Worm (Caenorhabditis elegans) whole organism, late embryonic: ENCODE data around the gene sti-1.

Experiments
- C08G9.2 ChIP-seq: sonication (generic microtip); optimal IDR thresholded peaks from 2 replicates; lab custom pipeline; 2016; ENCODE audit warnings: mild to moderate bottlenecking, missing genetic modification characterization, moderate library complexity, missing compliant biosample characterization
- K09A11.1 ChIP-seq: sonication (generic microtip); optimal IDR thresholded peaks from 2 replicates; lab custom pipeline; 2017; ENCODE audit warnings: antibody characterized with exemption, mild to moderate bottlenecking, missing genetic modification characterization, missing compliant biosample characterization; ENCODE audit not compliant: insufficient read depth
- T23F11.4 ChIP-seq: fragments of 200-800 bp; sonication (Bioruptor generic); optimal IDR thresholded peaks from 2 replicates; lab custom pipeline; 2018; ENCODE audit warnings: mild to moderate bottlenecking, missing genetic modification characterization, missing compliant biosample characterization
- Y22D7AL.16 ChIP-seq: sonication (generic microtip); optimal IDR thresholded peaks from 2 replicates; lab custom pipeline; 2016; ENCODE audit warnings: missing genetic modification characterization, missing compliant biosample characterization
- ahr-1 ChIP-seq: sonication (generic microtip); optimal IDR thresholded peaks from 2 replicates; lab custom pipeline; 2016; ENCODE audit warnings: missing genetic modification characterization, missing compliant biosample characterization
- ceh-14 ChIP-seq: sonication (generic microtip); optimal IDR thresholded peaks from 2 replicates; lab custom pipeline; 2016; ENCODE audit warnings: missing genotype, missing genetic modification characterization, missing compliant biosample characterization
- ceh-18 ChIP-seq: sonication (generic microtip); optimal IDR thresholded peaks from 2 replicates; lab custom pipeline; 2016; ENCODE audit warnings: missing genetic modification characterization, missing compliant biosample characterization
- ceh-19 ChIP-seq: fragments of 200-800 bp; sonication (Bioruptor generic); optimal IDR thresholded peaks from 2 replicates; lab custom pipeline; 2018; ENCODE audit warnings: mild to moderate bottlenecking, missing genetic modification characterization, missing compliant biosample characterization
- ceh-2 ChIP-seq: sonication (generic microtip); optimal IDR thresholded peaks from 2 replicates; lab custom pipeline; 2016; ENCODE audit warnings: missing genotype, missing genetic modification characterization, missing compliant biosample characterization
- ceh-34 ChIP-seq: sonication (generic microtip); optimal IDR thresholded peaks from 2 replicates; lab custom pipeline; 2016; ENCODE audit warnings: mild to moderate bottlenecking, missing genetic modification characterization, missing compliant biosample characterization
- ceh-45 ChIP-seq: fragments of 200-800 bp; sonication (Bioruptor generic); IDR thresholded peaks from 2 replicates; pipeline ENCODE4 v1.3.6; 2022; ENCODE audit warnings: missing genetic modification reagents, missing genetic modification characterization, missing compliant biosample characterization
- ceh-48 ChIP-seq: sonication (generic microtip); optimal IDR thresholded peaks from 2 replicates; lab custom pipeline; 2016; ENCODE audit warnings: missing genetic modification characterization, inconsistent platforms, missing compliant biosample characterization
- ceh-9 ChIP-seq: sonication (generic microtip); optimal IDR thresholded peaks from 2 replicates; lab custom pipeline; 2016; ENCODE audit warnings: mild to moderate bottlenecking, missing genetic modification characterization, inconsistent platforms, missing compliant biosample characterization
- dmd-4 ChIP-seq: sonication (generic microtip); optimal IDR thresholded peaks from 2 replicates; lab custom pipeline; 2016; ENCODE audit warnings: borderline replicate concordance, missing genetic modification characterization, missing compliant biosample characterization
- dve-1 ChIP-seq: sonication (generic microtip); optimal IDR thresholded peaks from 2 replicates; lab custom pipeline; 2017; ENCODE audit warnings: antibody characterized with exemption, mild to moderate bottlenecking, missing genetic modification characterization, missing compliant biosample characterization
- elt-4 ChIP-seq: sonication (generic microtip); optimal IDR thresholded peaks from 2 replicates; lab custom pipeline; 2016; ENCODE audit warnings: missing genetic modification characterization, missing compliant biosample characterization
- ets-4 ChIP-seq: sonication (generic microtip); optimal IDR thresholded peaks from 2 replicates; lab custom pipeline; 2016; ENCODE audit warnings: missing genetic modification characterization, missing compliant biosample characterization
- eyg-1 ChIP-seq: sonication (generic microtip); optimal IDR thresholded peaks from 2 replicates; lab custom pipeline; 2016; ENCODE audit warnings: missing genotype, missing genetic modification characterization, missing compliant biosample characterization
- fkh-10 ChIP-seq: fragments of 150-350 bp; optimal IDR thresholded peaks from 2 replicates; lab custom pipeline; 2014; ENCODE audit warnings: missing biosample characterization, missing genetic modification reagents, missing genetic modification characterization
- fkh-6 ChIP-seq: sonication (generic microtip); optimal IDR thresholded peaks from 2 replicates; lab custom pipeline; 2016; ENCODE audit warnings: missing genetic modification characterization, missing compliant biosample characterization
- gmeb-2 ChIP-seq: sonication (generic microtip); optimal IDR thresholded peaks from 2 replicates; lab custom pipeline; 2016; ENCODE audit warnings: missing genetic modification characterization, inconsistent platforms, missing compliant biosample characterization
- hlh-13 ChIP-seq: fragments of 200-800 bp; sonication (Bioruptor generic); optimal IDR thresholded peaks from 2 replicates; lab custom pipeline; 2018; ENCODE audit warnings: mild to moderate bottlenecking, missing genetic modification characterization, missing compliant biosample characterization
- hlh-30 ChIP-seq: sonication (generic microtip); optimal IDR thresholded peaks from 2 replicates; lab custom pipeline; 2017; ENCODE audit warnings: antibody characterized with exemption, missing genetic modification characterization, missing compliant biosample characterization; ENCODE audit not compliant: insufficient read depth
- hlh-6 ChIP-seq: sonication (generic microtip); optimal IDR thresholded peaks from 2 replicates; lab custom pipeline; 2016; ENCODE audit warnings: missing genotype, missing genetic modification characterization, missing compliant biosample characterization
- hlh-8 ChIP-seq: sonication (generic microtip); optimal IDR thresholded peaks from 2 replicates; lab custom pipeline; 2016; ENCODE audit warnings: missing genotype, missing genetic modification characterization, missing compliant biosample characterization
- lim-6 ChIP-seq: sonication (generic microtip); optimal IDR thresholded peaks from 2 replicates; lab custom pipeline; 2016; ENCODE audit warnings: missing genetic modification characterization, missing compliant biosample characterization
- lin-11 ChIP-seq: fragments of 200-800 bp; sonication (Bioruptor generic); optimal IDR thresholded peaks from 2 replicates; lab custom pipeline; 2018; ENCODE audit warnings: mild to moderate bottlenecking, missing genetic modification characterization, missing compliant biosample characterization
- madf-2 ChIP-seq: sonication (generic microtip); optimal IDR thresholded peaks from 2 replicates; lab custom pipeline; 2017; ENCODE audit warnings: missing genetic modification characterization, missing compliant biosample characterization
- mec-3 ChIP-seq: sonication (generic microtip); optimal IDR thresholded peaks from 2 replicates; lab custom pipeline; 2016; ENCODE audit warnings: borderline replicate concordance, missing genetic modification characterization, missing compliant biosample characterization
- nhr-232 ChIP-seq: sonication (generic microtip); optimal IDR thresholded peaks from 2 replicates; lab custom pipeline; 2016; ENCODE audit warnings: missing genetic modification characterization, missing compliant biosample characterization
- odd-2 ChIP-seq: sonication (generic microtip); optimal IDR thresholded peaks from 2 replicates; lab custom pipeline; 2017; ENCODE audit warnings: antibody characterized with exemption, mild to moderate bottlenecking, missing genetic modification characterization, missing compliant biosample characterization
- pag-3 ChIP-seq: sonication (generic microtip); optimal IDR thresholded peaks from 2 replicates; lab custom pipeline; 2016; ENCODE audit warnings: missing compliant biosample characterization, missing genetic modification characterization, borderline replicate concordance
- pat-9 ChIP-seq: fragments of 200-800 bp; sonication (Bioruptor generic); optimal IDR thresholded peaks from 2 replicates; lab custom pipeline; 2018; ENCODE audit warnings: mild to moderate bottlenecking, missing genetic modification characterization, moderate library complexity, missing compliant biosample characterization
- pax-1 ChIP-seq: fragments of 150-350 bp; optimal IDR thresholded peaks from 2 replicates; lab custom pipeline; 2014; ENCODE audit warnings: missing biosample characterization, missing genetic modification characterization
- pha-2 ChIP-seq: sonication (generic microtip); optimal IDR thresholded peaks from 2 replicates; lab custom pipeline; 2017; ENCODE audit warnings: mild to moderate bottlenecking, missing genetic modification characterization, missing compliant biosample characterization
- pros-1 ChIP-seq: fragments of 150-350 bp; optimal IDR thresholded peaks from 2 replicates; lab custom pipeline; 2014; ENCODE audit warnings: missing biosample characterization, missing genetic modification reagents, missing genetic modification characterization
- ref-2 ChIP-seq: sonication (generic microtip); optimal IDR thresholded peaks from 2 replicates; lab custom pipeline; 2016; ENCODE audit warnings: missing genetic modification characterization, missing compliant biosample characterization
- rnt-1 ChIP-seq: sonication (generic microtip); optimal IDR thresholded peaks from 2 replicates; lab custom pipeline; 2016; ENCODE audit warnings: missing genetic modification characterization, missing compliant biosample characterization
- sdc-2 ChIP-seq: sonication (generic microtip); optimal IDR thresholded peaks from 2 replicates; lab custom pipeline; 2016; ENCODE audit warnings: missing genotype, missing genetic modification characterization, missing compliant biosample characterization
- sox-2 ChIP-seq: fragments of 200-800 bp; sonication (Bioruptor generic); IDR thresholded peaks from 2 replicates; pipeline ENCODE4 v1.3.6; 2022; ENCODE audit warnings: missing genetic modification reagents, missing genetic modification characterization, missing compliant biosample characterization
- sox-4 ChIP-seq: sonication (generic microtip); optimal IDR thresholded peaks from 2 replicates; lab custom pipeline; 2017; ENCODE audit warnings: mild to moderate bottlenecking, missing genetic modification characterization, inconsistent platforms, missing compliant biosample characterization
- zip-5 ChIP-seq: sonication (generic microtip); optimal IDR thresholded peaks from 2 replicates; lab custom pipeline; 2016; ENCODE audit warnings: missing genetic modification characterization, missing compliant biosample characterization
- ztf-16 ChIP-seq: sonication (generic microtip); optimal IDR thresholded peaks from 2 replicates; lab custom pipeline; 2017; ENCODE audit warnings: missing genetic modification characterization, missing compliant biosample characterization

sti-1 gene

DNA sequence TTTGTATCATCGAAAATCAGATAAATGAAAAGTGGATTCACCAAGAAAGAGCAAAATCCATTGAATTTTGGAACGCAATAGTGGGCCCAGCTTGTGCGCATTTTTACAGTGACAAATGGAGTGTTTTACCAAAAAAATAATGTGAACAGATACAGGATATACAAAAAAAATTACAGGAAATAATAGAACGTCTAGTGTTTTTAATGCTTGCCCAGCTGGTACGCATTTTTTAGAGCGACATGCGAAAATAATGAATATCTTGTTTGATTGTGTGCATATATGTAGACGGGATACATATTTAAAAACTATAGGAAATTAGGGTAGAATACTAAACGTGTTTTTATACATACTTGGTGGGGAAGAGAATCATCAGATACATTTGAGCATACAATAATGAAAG is 37.1 kb upstream of the sti-1 start, which contains the start of gene srj-25:
srj-25 (minus strand) TSS at position 101 of the 400 bp plus-strand sequence.
- TF ChIP-seq pat-9 (tag; lab: Kevin White, UChicago) (no peak), ceh-45 (GFP tag; lab: Robert Waterston, UW) (no peak), ahr-1 (tag; lab: Kevin White, UChicago) (no peak), elt-4 (tag; lab: Kevin White, UChicago) (no peak), pag-3 (tag; lab: Kevin White, UChicago) (no peak), gmeb-2 (tag; lab: Kevin White, UChicago) (no peak), ceh-48 (no peak), dve-1 (tag; lab: Kevin White, UChicago) (no peak), Y22D7AL.16 (tag; lab: Kevin White, UChicago) (no peak), rnt-1 (tag; lab: Kevin White, UChicago) (no peak), ztf-16 (no peak)

DNA sequence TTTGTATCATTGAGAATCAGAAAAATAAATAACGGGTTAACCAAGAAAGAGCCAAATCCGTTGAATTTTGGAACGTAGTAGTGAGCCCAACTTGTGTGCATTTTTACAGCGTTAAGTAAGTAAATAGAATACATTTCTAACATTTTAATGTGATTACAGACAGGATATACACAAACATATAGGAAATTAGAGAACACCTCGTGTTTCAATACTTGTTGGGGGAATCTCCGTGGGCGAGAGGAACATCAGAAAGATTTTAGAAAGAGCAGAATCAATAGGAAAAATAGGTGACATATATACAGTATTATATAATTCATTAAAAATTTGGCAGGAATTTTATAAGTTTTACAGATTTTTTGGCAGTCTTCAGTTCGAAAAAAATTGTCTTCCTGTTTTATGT is 34.5 kb upstream of the sti-1 start, which contains the start of gene srj-24:
srj-24 (minus strand) TSS at position 101 of the 400 bp plus-strand sequence.
- TF ChIP-seq mec-3: no peak
- no peak for TF ChIP-seq C08G9.2 (tag; lab: Kevin White, UChicago)
- no peak for TF ChIP-seq fkh-10 (GFP tag; lab: Kevin White, UChicago)
- no peak for TF ChIP-seq odd-2 (tag; lab: Kevin White, UChicago)
- no peak for TF ChIP-seq zip-5 (tag; lab: Kevin White, UChicago)
- no peak for TF ChIP-seq hlh-6 (tag; lab: Kevin White, UChicago)
- TF ChIP-seq ceh-9: no peak
- TF ChIP-seq sox-2 (GFP tag; lab: Robert Waterston, UW): no peak
- TF ChIP-seq K09A11.1 (tag; lab: Kevin White, UChicago): no peak
- TF ChIP-seq nhr-232: no peak

DNA sequence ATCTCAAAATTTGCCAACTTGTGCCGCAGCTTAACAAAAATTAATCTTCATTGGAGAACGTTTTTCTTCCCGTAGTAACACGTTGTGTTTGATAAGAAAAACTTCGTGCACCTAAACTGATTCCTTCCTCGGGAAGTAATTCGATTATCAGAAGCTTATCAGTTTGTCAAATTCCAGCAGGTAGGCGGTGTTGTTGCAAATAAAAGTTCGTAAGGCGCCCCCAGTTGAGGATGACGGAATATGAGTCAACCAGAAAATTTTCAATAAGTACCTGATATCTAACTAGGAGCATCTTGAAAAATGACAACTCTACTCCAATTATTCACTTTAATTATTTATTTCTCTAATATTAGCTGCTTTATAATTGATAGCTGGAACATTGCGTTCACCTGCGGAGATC is 31.5 kb upstream of the sti-1 start, which contains the start of gene C05E4.7:
C05E4.7 (plus strand) TSS at position 301 of the 400 bp plus-strand sequence.
- TF ChIP-seq pag-3 (tag; lab: Kevin White, UChicago) (no peak), fkh-6 (no peak), sox-4 (no peak), hlh-8 (tag; lab: Kevin White, UChicago) (no peak), sdc-2 (tag; lab: Kevin White, UChicago) (no peak), lin-11 (no peak), mec-3 (no peak), ceh-19 (GFP tag; lab: Kevin White, UChicago) (no peak), eyg-1 (no peak), zip-5 (tag; lab: Kevin White, UChicago) (no peak), ets-4 (tag; lab: Kevin White, UChicago) (no peak), dmd-4 (no peak), hlh-30 (no peak), pros-1 (tag; lab: Kevin White, UChicago) (no peak), ceh-2 (tag; lab: Kevin White, UChicago) (no peak), ceh-18 (no peak), pax-1 (tag; lab: Kevin White, UChicago) (no peak), ref-2 (tag; lab: Kevin White, UChicago) (no peak)

DNA sequence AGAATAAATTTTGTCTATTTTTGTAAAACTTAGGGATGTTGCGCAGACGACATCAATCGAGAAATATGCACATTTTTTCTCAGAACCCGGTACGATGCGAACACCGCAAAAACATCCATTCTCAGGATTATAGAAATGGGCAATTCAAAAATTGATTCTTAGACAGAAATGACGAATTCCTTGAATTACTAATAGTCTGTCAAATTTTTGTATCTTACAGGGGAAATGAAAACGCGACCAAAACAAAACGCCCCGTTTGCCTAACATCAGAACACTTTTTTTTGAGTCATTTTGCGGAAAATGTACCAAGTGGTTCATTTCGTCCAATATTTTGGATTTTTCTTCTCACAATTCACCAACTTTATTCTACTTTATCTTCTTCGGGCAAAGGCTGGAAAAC is 30.0 kb upstream of the sti-1 start, which contains the start of gene str-134:
str-134 (plus strand) TSS at position 301 of the 400 bp plus-strand sequence.
- no peak for TF ChIP-seq ceh-45 (GFP tag; lab: Robert Waterston, UW)
- TF ChIP-seq pha-2 (tag; lab: Kevin White, UChicago): no peak
- no peak for TF ChIP-seq T23F11.4 (GFP tag; lab: Kevin White, UChicago)
- no peak for TF ChIP-seq lim-6 (tag; lab: Kevin White, UChicago)
- no peak for TF ChIP-seq rnt-1 (tag; lab: Kevin White, UChicago)
- TF ChIP-seq ceh-14: no peak
- no peak for TF ChIP-seq ceh-19 (GFP tag; lab: Kevin White, UChicago)
- no peak for TF ChIP-seq ceh-34 (tag; lab: Kevin White, UChicago)
- no peak for TF ChIP-seq hlh-13 (GFP tag; lab: Kevin White, UChicago)
- no peak for TF ChIP-seq eyg-1
- TF ChIP-seq madf-2: no peak
- TF ChIP-seq, all 69 proteins: peak for 0
